Fruit fly (Drosophila melanogaster): ENCODE data around the gene CG7560.

DNA sequence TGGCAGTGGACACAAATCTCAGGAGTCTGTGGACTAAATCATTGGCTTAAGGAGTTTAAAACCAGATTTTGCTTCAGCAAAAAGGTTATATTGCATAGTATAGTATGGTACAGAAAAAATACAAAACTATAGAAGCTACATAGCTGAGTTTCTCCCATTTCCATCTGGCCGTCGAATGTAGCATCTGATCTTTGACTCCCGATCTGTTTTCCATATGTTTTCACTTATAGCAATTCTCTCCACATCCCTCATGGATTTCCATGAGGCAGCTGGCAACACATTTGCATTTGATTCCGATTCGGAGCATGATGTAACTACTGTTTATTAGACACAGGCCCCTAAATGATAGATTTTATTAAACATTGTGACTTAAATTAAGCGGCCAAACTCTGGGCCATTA is 15.8 kb downstream of the CG7560 start:
- TF ChIP-seq usp (GFP tag; optimal IDR thresholded peaks at IDR 0.05), result no peak
- TF ChIP-seq CG8478 (optimal IDR thresholded peaks at IDR 0.05), result no peak
- no peak for TF ChIP-seq psq (optimal IDR thresholded peaks at IDR 0.05)
- no peak for TF ChIP-seq pan (optimal IDR thresholded peaks at IDR 0.05)
